Worm (Caenorhabditis elegans): ENCODE results near the gene col-20.

- TF ChIP-seq tbx-11 (GFP tag; IDR thresholded peaks at IDR 0.05) (no peak), sea-1 (GFP tag; conservative IDR thresholded peaks at IDR 0.05) (no peak), ama-1 (optimal IDR thresholded peaks at IDR 0.05) (no peak), tra-4 (tag; optimal IDR thresholded peaks at IDR 0.05) (no peak), hmbx-1 (tag; optimal IDR thresholded peaks at IDR 0.05) (no peak), scrt-1 (GFP tag; IDR thresholded peaks at IDR 0.05) (no peak), hnd-1 (tag; optimal IDR thresholded peaks at IDR 0.05) (no peak), ets-7 (tag; optimal IDR thresholded peaks at IDR 0.05) (no peak), ceh-13 (GFP tag; optimal IDR thresholded peaks at IDR 0.05) (no peak), aly-1 (tag; optimal IDR thresholded peaks at IDR 0.05) (no peak), flt-1 (GFP tag; IDR thresholded peaks at IDR 0.05) (no peak), ceh-36 (tag; optimal IDR thresholded peaks at IDR 0.05) (no peak), F13C5.2 (tag; optimal IDR thresholded peaks at IDR 0.05) (no peak)
These were observed 15.4 kb upstream of the col-20 start, which contains the start of gene R05F9.7 for ce11 chrII:4885976-4886375.
